Worm (Caenorhabditis elegans) whole organism, early embryonic: Measurements from ENCODE around the gene lea-1.

Experiments
- aly-1 ChIP-seq: sonication (generic microtip); optimal IDR thresholded peaks from 2 replicates; lab custom pipeline; 2016; ENCODE audit warnings: missing genetic modification characterization, missing compliant biosample characterization
- ama-1 ChIP-seq: fragments of 150-350 bp; optimal IDR thresholded peaks from 2 replicates; lab custom pipeline; 2014
- flt-1 ChIP-seq: fragments of 200-800 bp; sonication (Bioruptor generic); IDR thresholded peaks from 2 replicates; pipeline ENCODE4 v1.3.6; 2022; ENCODE audit warnings: missing genetic modification characterization, missing compliant biosample characterization
- pes-1 ChIP-seq: fragments of 200-800 bp; sonication (Bioruptor generic); IDR thresholded peaks from 2 replicates; pipeline ENCODE4 v1.3.6; 2022; ENCODE audit warnings: missing genetic modification reagents, missing genetic modification characterization, missing compliant biosample characterization

DNA sequence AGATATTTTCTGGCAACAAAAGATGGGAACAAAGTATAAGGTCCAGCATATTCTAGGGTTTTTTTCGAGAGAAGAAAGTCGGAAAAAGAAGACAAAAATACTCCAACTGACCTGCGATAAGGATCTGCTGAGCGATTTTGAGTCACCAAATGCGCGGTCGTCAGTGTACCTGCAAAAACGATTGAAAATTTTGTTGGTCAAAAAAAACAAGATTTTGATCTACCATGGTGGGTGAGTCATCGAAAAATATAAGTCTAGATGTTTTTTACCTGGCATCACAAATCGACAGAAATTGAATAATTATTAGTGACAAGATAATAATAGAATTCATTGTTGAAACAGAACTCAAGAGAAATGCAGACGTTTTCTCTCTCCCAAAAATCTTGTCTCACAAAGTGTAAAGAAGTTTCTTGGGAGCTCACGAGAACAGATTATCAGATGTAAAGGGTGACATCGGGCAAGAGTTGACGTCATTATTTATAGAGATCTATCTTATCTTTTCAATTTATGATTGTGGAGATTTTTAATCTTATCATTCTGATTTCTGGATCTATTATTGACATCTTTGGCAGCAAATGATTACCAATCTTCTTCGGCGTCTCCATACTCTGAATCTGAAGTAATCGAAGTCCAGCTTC lies 26.4 kb upstream of the lea-1 start:
- no peak for TF ChIP-seq pes-1
- no peak for TF ChIP-seq flt-1 (GFP tag; lab: Robert Waterston, UW)
- TF ChIP-seq ama-1 (lab: Kevin White, UChicago), result no peak
- TF ChIP-seq aly-1 (tag; lab: Kevin White, UChicago), result no peak
